Fruit fly (Drosophila melanogaster): ENCODE data around the gene Ctps.
A peak's percentile ranks its signal among the peaks of the same experiment; 100 is the strongest.

Ctps gene

dm6 chr3L:15142004-15142890, 44.5 kb downstream of the Ctps start, which contains the start of gene Pdi:
Pdi (minus strand) TSS chr3L:15142840.
- TF ChIP-seq CG12605 (GFP tag; IDR thresholded peaks at IDR 0.05), result no peak
- TF ChIP-seq Snoo (tag; optimal IDR thresholded peaks at IDR 0.05), result peak; percentile 36
- no peak for TF ChIP-seq CG17806 (tag; optimal IDR thresholded peaks at IDR 0.05)
- TF ChIP-seq rn (GFP tag; IDR thresholded peaks at IDR 0.05), result no peak
- no peak for TF ChIP-seq CG9948 (tag; optimal IDR thresholded peaks at IDR 0.05)
- no peak for TF ChIP-seq CG15710 (tag; optimal IDR thresholded peaks at IDR 0.05)
- TF ChIP-seq Ets98B (GFP tag; IDR thresholded peaks at IDR 0.05), result peak; percentile 38; the same call in 1 of the 2 replicates
- no peak for TF ChIP-seq CG10348 (GFP tag; IDR thresholded peaks at IDR 0.05)
- TF ChIP-seq CG4496 (GFP tag; IDR thresholded peaks at IDR 0.05), result 0 out of 3 replicates have a peak, but pooled peaks have one; percentile 39
- no peak for TF ChIP-seq CG13204 (GFP tag; optimal IDR thresholded peaks at IDR 0.05)
- TF ChIP-seq gl (tag; optimal IDR thresholded peaks at IDR 0.05), result no peak
- no peak for TF ChIP-seq Pif1A (GFP tag; optimal IDR thresholded peaks at IDR 0.05)
- TF ChIP-seq Pif1B (GFP tag; optimal IDR thresholded peaks at IDR 0.05), result peak; percentile 33
- TF ChIP-seq D1 (tag; optimal IDR thresholded peaks at IDR 0.05), result no peak
- TF ChIP-seq CG14655 (GFP tag; optimal IDR thresholded peaks at IDR 0.05), result no peak

dm6 chr3L:15143108-15143507, 45.4 kb downstream of the Ctps start:
- TF ChIP-seq CG8301 (tag; optimal IDR thresholded peaks at IDR 0.05) (no peak), CG8159 (tag; optimal IDR thresholded peaks at IDR 0.05) (no peak), Pif1A (GFP tag; optimal IDR thresholded peaks at IDR 0.05) (no peak), CG34367 (tag; optimal IDR thresholded peaks at IDR 0.05) (no peak), Snoo (tag; optimal IDR thresholded peaks at IDR 0.05) (no peak), rn (GFP tag; IDR thresholded peaks at IDR 0.05) (no peak), D1 (tag; optimal IDR thresholded peaks at IDR 0.05) (no peak), gl (tag; optimal IDR thresholded peaks at IDR 0.05) (no peak), CG13204 (GFP tag; optimal IDR thresholded peaks at IDR 0.05) (no peak), CG9948 (tag; optimal IDR thresholded peaks at IDR 0.05) (no peak), CG4496 (GFP tag; IDR thresholded peaks at IDR 0.05) (no peak), CG17806 (tag; optimal IDR thresholded peaks at IDR 0.05) (no peak), fd96Ca (GFP tag; IDR thresholded peaks at IDR 0.05) (no peak), CG14655 (GFP tag; optimal IDR thresholded peaks at IDR 0.05) (no peak), EcR (GFP tag; optimal IDR thresholded peaks at IDR 0.05) (no peak), CG32121 (GFP tag; IDR thresholded peaks at IDR 0.05) (no peak), Ets98B (GFP tag; IDR thresholded peaks at IDR 0.05) (no peak), CG10348 (GFP tag; IDR thresholded peaks at IDR 0.05) (no peak), Pif1B (GFP tag; optimal IDR thresholded peaks at IDR 0.05) (no peak), CG12605 (GFP tag; IDR thresholded peaks at IDR 0.05) (no peak)

dm6 chr3L:15143638-15144600, 46.2 kb downstream of the Ctps start, which contains the start of the genes CG32147 and Pex3:
CG32147 (minus strand) TSS chr3L:15144059.
Pex3 (plus strand) TSS chr3L:15144355.
- TF ChIP-seq CG8159 (tag; optimal IDR thresholded peaks at IDR 0.05), result no peak
- TF ChIP-seq CG4496 (GFP tag; IDR thresholded peaks at IDR 0.05), result no peak
- no peak for TF ChIP-seq gl (tag; optimal IDR thresholded peaks at IDR 0.05)
- no peak for TF ChIP-seq CG10348 (GFP tag; IDR thresholded peaks at IDR 0.05)
- TF ChIP-seq CG12605 (GFP tag; IDR thresholded peaks at IDR 0.05), result no peak; the same call in 1 of the 2 replicates
- TF ChIP-seq EcR (GFP tag; optimal IDR thresholded peaks at IDR 0.05), result no peak
- TF ChIP-seq Pif1B (GFP tag; optimal IDR thresholded peaks at IDR 0.05), result no peak
- no peak for TF ChIP-seq CG34367 (tag; optimal IDR thresholded peaks at IDR 0.05)
- TF ChIP-seq CG17806 (tag; optimal IDR thresholded peaks at IDR 0.05), result no peak
- TF ChIP-seq rn (GFP tag; IDR thresholded peaks at IDR 0.05), result no peak
- no peak for TF ChIP-seq CG14655 (GFP tag; optimal IDR thresholded peaks at IDR 0.05)
- TF ChIP-seq D1 (tag; optimal IDR thresholded peaks at IDR 0.05), result no peak
- TF ChIP-seq CG32121 (GFP tag; IDR thresholded peaks at IDR 0.05), result no peak
- TF ChIP-seq CG8301 (tag; optimal IDR thresholded peaks at IDR 0.05), result no peak
- TF ChIP-seq Snoo (tag; optimal IDR thresholded peaks at IDR 0.05), result no peak
- TF ChIP-seq CG15710 (tag; optimal IDR thresholded peaks at IDR 0.05), result no peak
- no peak for TF ChIP-seq Pif1A (GFP tag; optimal IDR thresholded peaks at IDR 0.05)
- TF ChIP-seq CG9948 (tag; optimal IDR thresholded peaks at IDR 0.05), result no peak

dm6 chr3L:15146643-15147187, 49.0 kb downstream of the Ctps start, which contains the start of gene FucTA:
FucTA (plus strand) TSS chr3L:15147137.
- no peak for TF ChIP-seq CG10348 (GFP tag; IDR thresholded peaks at IDR 0.05)
- no peak for TF ChIP-seq fd96Ca (GFP tag; IDR thresholded peaks at IDR 0.05)
- no peak for TF ChIP-seq CG34367 (tag; optimal IDR thresholded peaks at IDR 0.05)
- TF ChIP-seq CG12605 (GFP tag; IDR thresholded peaks at IDR 0.05), result no peak
- TF ChIP-seq CG4496 (GFP tag; IDR thresholded peaks at IDR 0.05), result no peak
- TF ChIP-seq CG9948 (tag; optimal IDR thresholded peaks at IDR 0.05), result no peak
- no peak for TF ChIP-seq CG13204 (GFP tag; optimal IDR thresholded peaks at IDR 0.05)
- no peak for TF ChIP-seq CG8159 (tag; optimal IDR thresholded peaks at IDR 0.05)
- no peak for TF ChIP-seq CG15710 (tag; optimal IDR thresholded peaks at IDR 0.05)
- TF ChIP-seq CG8301 (tag; optimal IDR thresholded peaks at IDR 0.05), result no peak
- no peak for TF ChIP-seq CG17806 (tag; optimal IDR thresholded peaks at IDR 0.05)
- TF ChIP-seq Snoo (tag; optimal IDR thresholded peaks at IDR 0.05), result no peak
- no peak for TF ChIP-seq Ets98B (GFP tag; IDR thresholded peaks at IDR 0.05)
- no peak for TF ChIP-seq gl (tag; optimal IDR thresholded peaks at IDR 0.05)
- no peak for TF ChIP-seq CG14655 (GFP tag; optimal IDR thresholded peaks at IDR 0.05)
- TF ChIP-seq Pif1B (GFP tag; optimal IDR thresholded peaks at IDR 0.05), result no peak
- no peak for TF ChIP-seq CG32121 (GFP tag; IDR thresholded peaks at IDR 0.05)
- TF ChIP-seq D1 (tag; optimal IDR thresholded peaks at IDR 0.05), result no peak
- no peak for TF ChIP-seq EcR (GFP tag; optimal IDR thresholded peaks at IDR 0.05)
- TF ChIP-seq Pif1A (GFP tag; optimal IDR thresholded peaks at IDR 0.05), result no peak

Measured in whole organism, pupa.